Worm (Caenorhabditis elegans) whole organism, L1 larva: ENCODE data around the gene M18.3.

Source experiments
- C34B4.2 ChIP-seq: sonication (generic microtip); optimal IDR thresholded peaks from 2 replicates; lab custom pipeline; 2017; ENCODE audit warnings: mild to moderate bottlenecking, missing genetic modification characterization, missing compliant biosample characterization
- F16B12.6 ChIP-seq: fragments of 150-350 bp; optimal IDR thresholded peaks from 2 replicates; lab custom pipeline; 2014; ENCODE audit warnings: missing biosample characterization, missing genetic modification characterization
- aly-2 ChIP-seq: fragments of 150-350 bp; optimal IDR thresholded peaks from 2 replicates; lab custom pipeline; 2014; ENCODE audit warnings: missing biosample characterization, missing genetic modification characterization
- blmp-1 ChIP-seq: fragments of 150-350 bp; optimal IDR thresholded peaks from 2 replicates; lab custom pipeline; 2014; ENCODE audit warnings: missing biosample characterization, missing genetic modification characterization
- ceh-88 ChIP-seq: fragments of 200-800 bp; sonication (Bioruptor generic); IDR thresholded peaks from 2 replicates; pipeline ENCODE4 v1.3.6; 2022; ENCODE audit warnings: missing genetic modification characterization, missing compliant biosample characterization
- dpl-1 ChIP-seq, 3 experiments: fragments of 150-350 bp in 2 of 3; sonication (generic microtip) in 1 of 3; optimal IDR thresholded peaks; 2 replicates each; lab custom pipeline; 2014 to 2017; ENCODE audit warnings: missing biosample characterization in 3 of 3, missing genetic modification characterization in 3 of 3, missing genetic modification reagents in 3 of 3
- dsc-1 ChIP-seq: sonication (generic microtip); optimal IDR thresholded peaks from 2 replicates; lab custom pipeline; 2016; ENCODE audit warnings: mild to moderate bottlenecking, missing genetic modification characterization, missing compliant biosample characterization
- efl-1 ChIP-seq, 4 experiments: fragments of 150-350 bp; optimal IDR thresholded peaks in 3 of 4; peaks in 1 of 4; 1 replicate in 1 of 4; 2 replicates in 3 of 4; lab custom pipeline; 2014; ENCODE audit warnings: missing biosample characterization in 2 of 4, missing genetic modification characterization in 2 of 4, missing genetic modification reagents in 2 of 4
- egl-27 ChIP-seq, 2 experiments: fragments of 150-350 bp in 1 of 2; sonication (generic microtip); optimal IDR thresholded peaks; 3 replicates each; lab custom pipeline; 2017 to 2018; ENCODE audit warnings: missing biosample characterization in 2 of 2, missing genetic modification characterization in 2 of 2, missing genetic modification reagents in 2 of 2
- elt-2 ChIP-seq: sonication (generic microtip); optimal IDR thresholded peaks from 2 replicates; lab custom pipeline; 2016; ENCODE audit warnings: missing genetic modification characterization, mild to moderate bottlenecking, inconsistent platforms, missing compliant biosample characterization, missing genetic modification reagents
- ets-5 ChIP-seq: fragments of 200-800 bp; sonication (Bioruptor generic); IDR thresholded peaks from 2 replicates; pipeline ENCODE4 v1.3.6; 2022; ENCODE audit warnings: missing genetic modification characterization, missing compliant biosample characterization
- grh-1 ChIP-seq: fragments of 200-800 bp; sonication (Bioruptor generic); IDR thresholded peaks from 2 replicates; pipeline ENCODE4 v1.3.6; 2022; ENCODE audit warnings: missing genetic modification reagents, missing genetic modification characterization, missing compliant biosample characterization
- hlh-17 ChIP-seq: fragments of 200-800 bp; sonication (Bioruptor generic); optimal IDR thresholded peaks from 2 replicates; lab custom pipeline; 2018; ENCODE audit warnings: missing genetic modification characterization, mild to moderate bottlenecking, missing compliant biosample characterization, moderate library complexity, borderline replicate concordance
- hpl-2 ChIP-seq: fragments of 150-350 bp; optimal IDR thresholded peaks from 2 replicates; lab custom pipeline; 2014; ENCODE audit warnings: missing biosample characterization, missing genetic modification reagents, missing genetic modification characterization
- isw-1 ChIP-seq: fragments of 200-800 bp; sonication (Bioruptor generic); IDR thresholded peaks from 2 replicates; pipeline ENCODE4 v1.3.6; 2022; ENCODE audit warnings: missing genetic modification characterization, missing compliant biosample characterization
- jun-1 ChIP-seq: fragments of 150-350 bp; optimal IDR thresholded peaks from 2 replicates; lab custom pipeline; 2014; ENCODE audit warnings: missing biosample characterization, missing genetic modification reagents, missing genetic modification characterization
- lin-13 ChIP-seq: fragments of 150-350 bp; optimal IDR thresholded peaks from 2 replicates; lab custom pipeline; 2014; ENCODE audit warnings: missing biosample characterization, missing genetic modification reagents, missing genetic modification characterization
- lin-14 ChIP-seq: fragments of 200-800 bp; sonication (Bioruptor generic); optimal IDR thresholded peaks from 2 replicates; lab custom pipeline; 2018; ENCODE audit warnings: mild to moderate bottlenecking, missing genetic modification characterization, moderate library complexity, missing compliant biosample characterization
- lin-15B ChIP-seq: fragments of 150-350 bp; sonication (generic microtip); optimal IDR thresholded peaks from 3 replicates; lab custom pipeline; 2014; ENCODE audit warnings: missing biosample characterization, missing genetic modification characterization
- lin-35 ChIP-seq, 2 experiments: fragments of 150-350 bp; optimal IDR thresholded peaks; 2 replicates each; lab custom pipeline; 2014; ENCODE audit warnings: missing biosample characterization in 2 of 2, missing genetic modification characterization in 2 of 2, missing genetic modification reagents in 2 of 2
- lsy-2 ChIP-seq, 2 experiments: fragments of 150-350 bp; optimal IDR thresholded peaks; 2 replicates each; lab custom pipeline; 2014; ENCODE audit warnings: missing biosample characterization in 2 of 2, missing genetic modification characterization in 2 of 2
- mab-9 ChIP-seq: fragments of 200-800 bp; sonication (Bioruptor generic); IDR thresholded peaks from 2 replicates; pipeline ENCODE4 v1.3.6; 2022; ENCODE audit warnings: missing genetic modification reagents, missing genetic modification characterization, missing compliant biosample characterization
- mef-2 ChIP-seq: fragments of 150-350 bp; optimal IDR thresholded peaks from 2 replicates; lab custom pipeline; 2014; ENCODE audit warnings: missing biosample characterization, missing genetic modification characterization
- mep-1 ChIP-seq: fragments of 150-350 bp; optimal IDR thresholded peaks from 2 replicates; lab custom pipeline; 2014; ENCODE audit warnings: missing biosample characterization, missing genetic modification characterization
- nhr-237 ChIP-seq: fragments of 150-350 bp; optimal IDR thresholded peaks from 2 replicates; lab custom pipeline; 2014; ENCODE audit warnings: missing biosample characterization, missing genetic modification characterization
- nhr-28 ChIP-seq: fragments of 150-350 bp; optimal IDR thresholded peaks from 2 replicates; lab custom pipeline; 2014; ENCODE audit warnings: missing biosample characterization, missing genetic modification characterization
- nhr-47 ChIP-seq: sonication (generic microtip); optimal IDR thresholded peaks from 2 replicates; lab custom pipeline; 2016; ENCODE audit warnings: mild to moderate bottlenecking, missing genetic modification characterization, moderate library complexity, missing compliant biosample characterization
- nhr-76 ChIP-seq: sonication (generic microtip); optimal IDR thresholded peaks from 2 replicates; lab custom pipeline; 2017; ENCODE audit warnings: missing biosample characterization, missing genetic modification characterization
- skn-1 ChIP-seq: fragments of 150-350 bp; optimal IDR thresholded peaks from 2 replicates; lab custom pipeline; 2014; ENCODE audit warnings: missing biosample characterization, missing genetic modification characterization
- swsn-7 ChIP-seq: sonication (generic microtip); optimal IDR thresholded peaks from 2 replicates; lab custom pipeline; 2016; ENCODE audit warnings: missing genetic modification characterization, missing compliant biosample characterization
- unc-130 ChIP-seq: fragments of 150-350 bp; optimal IDR thresholded peaks from 2 replicates; lab custom pipeline; 2017; ENCODE audit warnings: missing biosample characterization, missing genetic modification characterization, inconsistent platforms
- unc-98 ChIP-seq: fragments of 200-800 bp; sonication (Bioruptor generic); IDR thresholded peaks from 2 replicates; pipeline ENCODE4 v1.3.6; 2022; ENCODE audit warnings: missing genetic modification characterization, missing compliant biosample characterization
- vab-15 ChIP-seq: sonication (generic microtip); optimal IDR thresholded peaks from 2 replicates; lab custom pipeline; 2017; ENCODE audit warnings: missing genotype, mild to moderate bottlenecking, missing genetic modification characterization, missing compliant biosample characterization
- zag-1 ChIP-seq: fragments of 150-350 bp; optimal IDR thresholded peaks from 2 replicates; lab custom pipeline; 2014; ENCODE audit warnings: missing biosample characterization, missing genetic modification characterization
- zip-4 ChIP-seq: fragments of 200-800 bp; sonication (Bioruptor generic); optimal IDR thresholded peaks from 2 replicates; lab custom pipeline; 2018; ENCODE audit warnings: mild to moderate bottlenecking, missing genetic modification characterization, moderate library complexity, missing compliant biosample characterization
- ztf-11 ChIP-seq, 2 experiments: sonication (generic microtip); optimal IDR thresholded peaks; 2 replicates each; lab custom pipeline; 2016 to 2017; ENCODE audit warnings: missing genetic modification characterization in 2 of 2, missing biosample characterization in 1 of 2, missing compliant biosample characterization in 1 of 2
- ztf-4 ChIP-seq: fragments of 150-350 bp; optimal IDR thresholded peaks from 2 replicates; lab custom pipeline; 2014; ENCODE audit warnings: missing biosample characterization, missing genetic modification characterization

Gene M18.3

ce11 chrIV:12150877-12151276, 45.2 kb downstream of the M18.3 start, which contains the start of gene B0001.2:
TSS of gene B0001.2 (minus strand) at chrIV:12150977.
- TF ChIP-seq aly-2 (tag; lab: Kevin White, UChicago) (no peak), nhr-28 (tag; lab: Kevin White, UChicago) (no peak), nhr-76 (tag; lab: Kevin White, UChicago) (no peak), ztf-4 (no peak), isw-1 (GFP tag; lab: Robert Waterston, UW) (no peak), lin-35 (GFP tag; optimal IDR thresholded peaks at IDR 0.05; lab: Kevin White, UChicago) (no peak), zag-1 (tag; lab: Kevin White, UChicago) (no peak), swsn-7 (tag; lab: Kevin White, UChicago) (no peak), lin-13 (no peak), F16B12.6 (tag; lab: Kevin White, UChicago) (no peak), mef-2 (tag; lab: Kevin White, UChicago) (no peak), vab-15 (tag; lab: Kevin White, UChicago) (no peak), nhr-47 (tag; lab: Kevin White, UChicago) (no peak), unc-98 (GFP tag; lab: Robert Waterston, UW) (no peak), ztf-11 (tag; optimal IDR thresholded peaks at IDR 0.05; lab: Kevin White, UChicago) (no peak), nhr-237 (tag; lab: Kevin White, UChicago) (no peak), grh-1 (GFP tag; lab: Robert Waterston, UW) (no peak), egl-27 (tag; optimal IDR thresholded peaks at IDR 0.05; lab: Kevin White, UChicago) (no peak), hlh-17 (GFP tag; lab: Kevin White, UChicago) (no peak), zip-4 (no peak)

DNA sequence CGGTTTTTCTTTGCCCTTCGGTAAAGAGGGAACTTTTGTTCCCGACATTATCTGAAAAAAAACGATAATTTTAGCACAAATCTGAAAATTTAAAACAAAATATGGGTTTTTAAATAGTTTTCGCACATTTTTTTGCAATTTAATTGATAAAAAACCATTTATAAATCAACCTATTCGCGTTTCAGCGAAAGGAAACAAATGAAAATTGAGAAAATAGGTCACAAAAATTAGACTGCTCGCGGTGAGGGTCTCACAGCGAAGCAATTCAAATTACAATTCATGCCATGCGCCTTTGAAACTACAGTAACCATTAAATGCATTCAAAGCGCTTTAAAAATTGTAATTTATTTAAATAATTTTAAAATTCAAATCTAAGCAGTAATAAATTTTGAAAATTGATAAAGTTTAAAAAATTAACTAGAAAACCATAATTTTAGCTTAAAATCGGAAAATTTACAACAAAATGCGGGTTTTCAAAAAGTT, 48.6 kb downstream of the M18.3 start, which contains the start of gene B0001.7:
Gene B0001.7, minus strand, starts transcription at position 51 of the 483 bp plus-strand sequence.
- TF ChIP-seq lin-15B (tag; lab: Kevin White, UChicago) = no peak
- no peak for TF ChIP-seq mab-9 (GFP tag; lab: Robert Waterston, UW)
- no peak for TF ChIP-seq swsn-7 (tag; lab: Kevin White, UChicago)
- no peak for TF ChIP-seq ztf-4
- TF ChIP-seq jun-1 (tag; lab: Kevin White, UChicago) = no peak
- TF ChIP-seq mef-2 (tag; lab: Kevin White, UChicago) = no peak
- TF ChIP-seq nhr-237 (tag; lab: Kevin White, UChicago) = no peak
- no peak for TF ChIP-seq elt-2 (tag; lab: Kevin White, UChicago)
- TF ChIP-seq dsc-1 (tag; lab: Kevin White, UChicago) = no peak
- no peak for TF ChIP-seq lin-14 (GFP tag; lab: Kevin White, UChicago)
- TF ChIP-seq unc-130 (tag; lab: Kevin White, UChicago) = no peak
- TF ChIP-seq ceh-88 (GFP tag; lab: Robert Waterston, UW) = no peak
- TF ChIP-seq C34B4.2 (tag; lab: Kevin White, UChicago) = no peak
- no peak for TF ChIP-seq ets-5

DNA sequence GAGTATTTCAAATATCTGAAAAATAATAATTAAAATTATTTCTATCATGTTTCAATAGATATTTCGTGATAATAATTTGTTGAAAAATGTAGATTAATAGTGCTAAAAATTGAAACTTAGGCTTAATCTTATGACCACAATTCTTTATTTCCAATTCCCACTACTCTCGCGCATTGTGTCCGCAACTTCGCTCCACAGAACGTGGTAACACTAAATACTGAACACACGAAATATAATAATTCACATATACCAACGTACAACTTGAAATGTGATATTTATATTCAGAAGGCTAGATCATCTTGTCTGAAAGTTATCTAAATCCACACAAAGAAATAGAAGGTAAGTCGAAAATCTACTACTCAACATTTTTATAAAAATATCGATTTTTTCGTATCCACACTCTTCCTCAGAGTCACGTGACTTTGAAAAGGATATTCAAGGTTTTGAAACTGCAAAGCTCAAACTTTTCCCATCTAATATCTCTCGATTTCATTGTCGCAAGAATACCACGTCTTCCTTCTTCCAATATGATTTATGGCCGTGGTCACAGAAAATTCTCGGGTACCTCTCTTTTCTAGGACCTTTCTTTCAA, 51.1 kb downstream of the M18.3 start, which contains the start of gene eri-12:
Gene eri-12, plus strand, starts transcription at position 197 of the 592 bp plus-strand sequence.
- TF ChIP-seq lin-15B (tag; lab: Kevin White, UChicago) (no peak), dpl-1 (GFP tag; optimal IDR thresholded peaks at IDR 0.05; lab: Kevin White, UChicago) (peak in 2 of 3 experiments; percentile 44 to 71), ceh-88 (GFP tag; lab: Robert Waterston, UW) (no peak), efl-1 (optimal IDR thresholded peaks at IDR 0.05; lab: Kevin White, UChicago) (peak in 1 of 2 experiments; percentile 56), efl-1 (GFP tag; optimal IDR thresholded peaks at IDR 0.05 in 1 of 2; lab: Kevin White, UChicago) (peak; percentile 44 to 89), blmp-1 (tag; lab: Kevin White, UChicago) (peak; percentile 2), skn-1 (no peak), lsy-2 (tag; optimal IDR thresholded peaks at IDR 0.05; lab: Kevin White, UChicago) (peak in 1 of 2 experiments; percentile 15), lin-35 (GFP tag; optimal IDR thresholded peaks at IDR 0.05; lab: Kevin White, UChicago) (peak in 1 of 2 experiments; percentile 78), mep-1 (tag; lab: Kevin White, UChicago) (peak; percentile 30), hpl-2 (no peak), dsc-1 (tag; lab: Kevin White, UChicago) (no peak)
